Fruit fly (Drosophila melanogaster) whole organism, embryonic: Measurements from ENCODE around the gene CG17283.

Source experiments
- Ada2b ChIP-seq: fragments of 200-800 bp; sonication (Bioruptor generic); IDR thresholded peaks from 2 replicates; pipeline ENCODE4 v1.3.6; 2022; ENCODE audit warnings: missing biosample characterization, missing genetic modification characterization
- Blimp-1 ChIP-seq: fragments of 200-800 bp; sonication (Bioruptor generic); optimal IDR thresholded peaks from 3 replicates; lab custom pipeline; 2018; ENCODE audit warnings: missing biosample characterization, missing genetic modification characterization, mild to moderate bottlenecking, moderate library complexity, missing genetic modification reagents
- CG10147 ChIP-seq: fragments of 200-800 bp; sonication (Bioruptor generic); optimal IDR thresholded peaks from 2 replicates; lab custom pipeline; 2019; ENCODE audit warnings: missing biosample characterization, mild to moderate bottlenecking, missing genetic modification characterization, moderate library complexity
- CG1024 ChIP-seq: fragments of 200-800 bp; sonication (Bioruptor generic); IDR thresholded peaks from 2 replicates; pipeline ENCODE4 v1.3.6; 2022; ENCODE audit warnings: missing biosample characterization, missing genetic modification characterization
- CG10462 ChIP-seq: fragments of 200-800 bp; sonication (Bioruptor generic); optimal IDR thresholded peaks from 2 replicates; lab custom pipeline; 2016; ENCODE audit warnings: missing biosample characterization, missing genetic modification characterization
- CG10543 ChIP-seq: fragments of 200-800 bp; sonication (Bioruptor generic); optimal IDR thresholded peaks from 3 replicates; lab custom pipeline; 2017; ENCODE audit warnings: missing biosample characterization, mild to moderate bottlenecking, missing genetic modification characterization, moderate library complexity
- CG12071 ChIP-seq: fragments of 200-800 bp; sonication (Bioruptor generic); optimal IDR thresholded peaks from 3 replicates; lab custom pipeline; 2018; ENCODE audit warnings: missing biosample characterization, mild to moderate bottlenecking, missing genetic modification characterization
- CG13287 ChIP-seq: fragments of 200-800 bp; sonication (Bioruptor generic); IDR thresholded peaks from 2 replicates; pipeline ENCODE4 v1.3.6; 2022; ENCODE audit warnings: missing biosample characterization, missing genetic modification characterization; ENCODE audit not compliant: partially characterized antibody
- CG14441 ChIP-seq: fragments of 200-800 bp; sonication (Bioruptor generic); IDR thresholded peaks from 2 replicates; pipeline ENCODE4 v1.3.6; 2022; ENCODE audit warnings: missing biosample characterization, missing genetic modification characterization
- CG14667 ChIP-seq: fragments of 200-800 bp; sonication (Bioruptor generic); IDR thresholded peaks from 2 replicates; pipeline ENCODE4 v1.3.6; 2022; ENCODE audit warnings: missing biosample characterization, missing genetic modification characterization
- CG14860 ChIP-seq: fragments of 200-800 bp; sonication (Bioruptor generic); IDR thresholded peaks from 3 replicates; pipeline ENCODE4 v1.3.6; 2022; ENCODE audit warnings: missing biosample characterization, missing genetic modification characterization; ENCODE audit not compliant: partially characterized antibody
- CG14965 ChIP-seq: fragments of 200-800 bp; sonication (Bioruptor generic); optimal IDR thresholded peaks from 2 replicates; lab custom pipeline; 2016; ENCODE audit warnings: missing biosample characterization, missing genetic modification characterization, borderline replicate concordance
- CG17328 ChIP-seq: fragments of 200-800 bp; sonication (Bioruptor generic); IDR thresholded peaks from 2 replicates; pipeline ENCODE4 v1.3.6; 2022; ENCODE audit warnings: missing biosample characterization, missing genetic modification characterization
- CG17361 ChIP-seq: fragments of 200-800 bp; sonication (Bioruptor generic); IDR thresholded peaks from 3 replicates; pipeline ENCODE4 v1.3.6; 2022; ENCODE audit warnings: missing biosample characterization, missing genetic modification characterization
- CG1792 ChIP-seq: fragments of 200-800 bp; sonication (Bioruptor generic); optimal IDR thresholded peaks from 2 replicates; lab custom pipeline; 2016; ENCODE audit warnings: missing biosample characterization, missing genetic modification characterization
- CG3995 ChIP-seq: fragments of 200-800 bp; sonication (Bioruptor generic); optimal IDR thresholded peaks from 3 replicates; lab custom pipeline; 2016; ENCODE audit warnings: missing biosample characterization, missing genetic modification characterization
- CG6254 ChIP-seq: fragments of 200-800 bp; sonication (Bioruptor generic); optimal IDR thresholded peaks from 3 replicates; lab custom pipeline; 2017; ENCODE audit warnings: mild to moderate bottlenecking, missing biosample characterization, missing genetic modification reagents, missing genetic modification characterization
- CG6854 ChIP-seq: fragments of 200-800 bp; sonication (Bioruptor generic); optimal IDR thresholded peaks from 3 replicates; lab custom pipeline; 2017; ENCODE audit warnings: missing biosample characterization, mild to moderate bottlenecking, missing genetic modification characterization
- CG7271 ChIP-seq: fragments of 200-800 bp; sonication (Bioruptor generic); optimal IDR thresholded peaks from 2 replicates; lab custom pipeline; 2018; ENCODE audit warnings: missing biosample characterization, mild to moderate bottlenecking, missing genetic modification characterization, moderate library complexity
- CG7556 ChIP-seq: fragments of 200-800 bp; sonication (Bioruptor generic); optimal IDR thresholded peaks from 2 replicates; lab custom pipeline; 2017; ENCODE audit warnings: missing biosample characterization, mild to moderate bottlenecking, missing genetic modification characterization
- CG8359 ChIP-seq: fragments of 200-800 bp; sonication (Bioruptor generic); optimal IDR thresholded peaks from 2 replicates; lab custom pipeline; 2017; ENCODE audit warnings: missing biosample characterization, mild to moderate bottlenecking, missing genetic modification characterization, borderline replicate concordance
- Chrac-16 ChIP-seq: fragments of 200-800 bp; sonication (Bioruptor generic); optimal IDR thresholded peaks from 3 replicates; lab custom pipeline; 2016; ENCODE audit warnings: missing biosample characterization, missing genetic modification characterization
- Dbx ChIP-seq: fragments of 200-800 bp; sonication (Bioruptor generic); IDR thresholded peaks from 3 replicates; pipeline ENCODE4 v1.3.6; 2022; ENCODE audit warnings: missing biosample characterization, missing genetic modification characterization
- Dek ChIP-seq: fragments of 200-800 bp; sonication (Bioruptor generic); optimal IDR thresholded peaks from 3 replicates; lab custom pipeline; 2019; ENCODE audit warnings: missing biosample characterization, mild to moderate bottlenecking, missing genetic modification characterization, moderate library complexity
- ERR ChIP-seq: fragments of 200-800 bp; sonication (Bioruptor generic); optimal IDR thresholded peaks from 2 replicates; lab custom pipeline; 2016; ENCODE audit warnings: missing biosample characterization, missing genetic modification characterization
- Hr78 ChIP-seq, 2 experiments: fragments of 200-800 bp in 1 of 2; fragments of >200 bp in 1 of 2; sonication (Bioruptor generic) in 1 of 2; optimal IDR thresholded peaks; 2 replicates each; lab custom pipeline; 2017 to 2019; ENCODE audit warnings: missing biosample characterization in 2 of 2, missing genetic modification characterization in 2 of 2, mild to moderate bottlenecking in 1 of 2, moderate library complexity in 1 of 2
- MESR4 ChIP-seq: fragments of 200-800 bp; sonication (Bioruptor generic); optimal IDR thresholded peaks from 2 replicates; lab custom pipeline; 2018; ENCODE audit warnings: missing biosample characterization, mild to moderate bottlenecking, missing genetic modification characterization, moderate library complexity
- NC2α ChIP-seq: fragments of 200-800 bp; sonication (Bioruptor generic); optimal IDR thresholded peaks from 2 replicates; lab custom pipeline; 2016; ENCODE audit warnings: missing biosample characterization, missing genetic modification characterization
- NfI ChIP-seq: fragments of 200-800 bp; sonication (Bioruptor generic); optimal IDR thresholded peaks from 3 replicates; lab custom pipeline; 2018; ENCODE audit warnings: missing biosample characterization, mild to moderate bottlenecking, missing genetic modification characterization, moderate library complexity
- Ravus ChIP-seq: fragments of 200-800 bp; sonication (Bioruptor generic); IDR thresholded peaks from 2 replicates; pipeline ENCODE4 v1.3.6; 2022; ENCODE audit warnings: missing biosample characterization, missing genetic modification characterization
- Side ChIP-seq: fragments of 200-800 bp; sonication (Bioruptor generic); optimal IDR thresholded peaks from 2 replicates; lab custom pipeline; 2016; ENCODE audit warnings: missing biosample characterization, missing genetic modification characterization
- Stat92E ChIP-seq, 3 experiments: fragments of >200 bp in 2 of 3; fragments of 200-800 bp in 1 of 3; sonication (Bioruptor generic) in 1 of 3; optimal IDR thresholded peaks; 2 replicates each; lab custom pipeline; 2017 to 2019; ENCODE audit warnings: missing biosample characterization in 3 of 3, missing genetic modification characterization in 3 of 3, mild to moderate bottlenecking in 1 of 3, moderate library complexity in 1 of 3
- Trl ChIP-seq, 3 experiments: fragments of >200 bp in 2 of 3; fragments of 200-800 bp in 1 of 3; sonication (Bioruptor generic) in 1 of 3; optimal IDR thresholded peaks; 2 replicates in 1 of 3; 3 replicates in 2 of 3; lab custom pipeline; 2016 to 2017; ENCODE audit warnings: missing biosample characterization in 1 of 3, missing genetic modification characterization in 1 of 3
- abd-A ChIP-seq: fragments of 200-800 bp; sonication (Bioruptor generic); optimal IDR thresholded peaks from 3 replicates; lab custom pipeline; 2019; ENCODE audit warnings: missing biosample characterization, mild to moderate bottlenecking, missing genetic modification characterization, moderate library complexity
- aop ChIP-seq: fragments of 200-800 bp; sonication (Bioruptor generic); IDR thresholded peaks from 2 replicates; pipeline ENCODE4 v1.3.6; 2022; ENCODE audit warnings: missing biosample characterization, missing genetic modification characterization
- cad ChIP-seq: fragments of >200 bp; optimal IDR thresholded peaks from 2 replicates; lab custom pipeline; 2017; ENCODE audit warnings: missing biosample characterization, missing genetic modification characterization
- chm ChIP-seq: fragments of 200-800 bp; sonication (Bioruptor generic); IDR thresholded peaks from 2 replicates; pipeline ENCODE4 v1.3.6; 2022; ENCODE audit warnings: missing biosample characterization, missing genetic modification characterization
- dimm ChIP-seq: fragments of 200-800 bp; sonication (Bioruptor generic); IDR thresholded peaks from 2 replicates; pipeline ENCODE4 v1.3.6; 2022; ENCODE audit warnings: missing biosample characterization, missing genetic modification characterization
- dysf ChIP-seq: fragments of 200-800 bp; sonication (Bioruptor generic); IDR thresholded peaks from 3 replicates; pipeline ENCODE4 v1.3.6; 2022; ENCODE audit warnings: missing biosample characterization, missing genetic modification characterization
- exex ChIP-seq: fragments of 200-800 bp; sonication (Bioruptor generic); optimal IDR thresholded peaks from 4 replicates; lab custom pipeline; 2018; ENCODE audit warnings: missing biosample characterization, mild to moderate bottlenecking, missing genetic modification characterization, moderate library complexity
- fd3F ChIP-seq: fragments of 200-800 bp; sonication (Bioruptor generic); optimal IDR thresholded peaks from 2 replicates; lab custom pipeline; 2018; ENCODE audit warnings: missing biosample characterization, mild to moderate bottlenecking, missing genetic modification characterization, moderate library complexity
- fd96Cb ChIP-seq: fragments of 200-800 bp; sonication (Bioruptor generic); optimal IDR thresholded peaks from 2 replicates; lab custom pipeline; 2018; ENCODE audit warnings: missing biosample characterization, mild to moderate bottlenecking, missing genetic modification characterization, moderate library complexity
- gro ChIP-seq: fragments of 200-800 bp; sonication (Bioruptor generic); optimal IDR thresholded peaks from 2 replicates; lab custom pipeline; 2016; ENCODE audit warnings: missing biosample characterization, missing genetic modification characterization
- ind ChIP-seq: fragments of 200-800 bp; sonication (Bioruptor generic); optimal IDR thresholded peaks from 3 replicates; lab custom pipeline; 2016; ENCODE audit warnings: missing biosample characterization, missing genetic modification characterization
- pan ChIP-seq, 4 experiments: fragments of >200 bp in 3 of 4; fragments of 200-800 bp in 1 of 4; sonication (Bioruptor generic) in 1 of 4; optimal IDR thresholded peaks in 3 of 4; IDR thresholded peaks in 1 of 4; 2 replicates each; pipeline versions ENCODE4 v1.3.6 to Lab custom; 2017 to 2022; ENCODE audit warnings: missing biosample characterization in 2 of 4, missing genetic modification characterization in 2 of 4, mixed read lengths in 1 of 4
- phol ChIP-seq: fragments of 200-800 bp; sonication (Bioruptor generic); optimal IDR thresholded peaks from 3 replicates; lab custom pipeline; 2018; ENCODE audit warnings: missing biosample characterization, mild to moderate bottlenecking, missing genetic modification characterization, moderate library complexity
- row ChIP-seq: fragments of 200-800 bp; sonication (Bioruptor generic); IDR thresholded peaks from 3 replicates; pipeline ENCODE4 v1.3.6; 2022; ENCODE audit warnings: missing biosample characterization, missing genetic modification characterization
- shn ChIP-seq: fragments of 200-800 bp; sonication (Bioruptor generic); optimal IDR thresholded peaks from 3 replicates; lab custom pipeline; 2016; ENCODE audit warnings: missing biosample characterization, missing genetic modification characterization
- sr ChIP-seq: fragments of 200-800 bp; sonication (Bioruptor generic); IDR thresholded peaks from 3 replicates; pipeline ENCODE4 v1.3.6; 2022; ENCODE audit warnings: missing biosample characterization, missing genetic modification characterization
- tin ChIP-seq: fragments of 200-800 bp; sonication (Bioruptor generic); optimal IDR thresholded peaks from 3 replicates; lab custom pipeline; 2016; ENCODE audit warnings: missing biosample characterization, missing genetic modification characterization
- vnd ChIP-seq: fragments of 200-800 bp; sonication (Bioruptor generic); IDR thresholded peaks from 3 replicates; pipeline ENCODE4 v1.3.6; 2022; ENCODE audit warnings: missing biosample characterization, missing genetic modification characterization; ENCODE audit not compliant: partially characterized antibody

The CG17283 gene

dm6 chr3R:17377503-17377902, 30.2 kb upstream of the CG17283 start (continued):
- TF ChIP-seq NC2α (GFP tag; lab: Kevin White, UChicago) = no peak
- no peak for TF ChIP-seq ERR (GFP tag; lab: Kevin White, UChicago)
- TF ChIP-seq Hr78 (GFP tag; optimal IDR thresholded peaks at IDR 0.05; lab: Kevin White, UChicago) = peak in 1 of 2 experiments; percentile 37
- no peak for TF ChIP-seq CG14860 (GFP tag; lab: Robert Waterston, UW)
- no peak for TF ChIP-seq Ravus (GFP tag; lab: Robert Waterston, UW)
- no peak for TF ChIP-seq pan (optimal IDR thresholded peaks at IDR 0.05; lab: Kevin White, UChicago)
- no peak for TF ChIP-seq pan (GFP tag; optimal IDR thresholded peaks at IDR 0.05 in 1 of 2, IDR thresholded peaks at IDR 0.05 in 1 of 2)
- no peak for TF ChIP-seq gro (GFP tag; lab: Kevin White, UChicago)
- no peak for TF ChIP-seq ind
- TF ChIP-seq sr (GFP tag; lab: Robert Waterston, UW) = 0 out of 3 replicates have a peak, but pooled peaks have one; percentile 25
- peak; percentile 64 to 75 for TF ChIP-seq Trl (optimal IDR thresholded peaks at IDR 0.05; lab: Kevin White, UChicago)
- TF ChIP-seq Trl (GFP tag; optimal IDR thresholded peaks at IDR 0.05; lab: Kevin White, UChicago) = no peak
- no peak for TF ChIP-seq CG10462 (GFP tag; lab: Kevin White, UChicago)
- no peak for TF ChIP-seq aop (GFP tag; lab: Robert Waterston, UW)
- TF ChIP-seq chm (GFP tag; lab: Robert Waterston, UW) = no peak
- TF ChIP-seq Blimp-1 (GFP tag; lab: Kevin White, UChicago) = peak; percentile 97
- TF ChIP-seq Dek = no peak
- no peak for TF ChIP-seq MESR4
- TF ChIP-seq CG6254 (GFP tag; lab: Kevin White, UChicago) = no peak
- no peak for TF ChIP-seq fd3F
- no peak for TF ChIP-seq Side
- TF ChIP-seq CG12071 (GFP tag; lab: Kevin White, UChicago) = no peak
- peak; percentile 16; the same call in 1 of the 2 replicates for TF ChIP-seq CG13287 (GFP tag; lab: Robert Waterston, UW)
- no peak for TF ChIP-seq CG6854 (GFP tag; lab: Kevin White, UChicago)
- TF ChIP-seq exex (tag; lab: Kevin White, UChicago) = no peak
- TF ChIP-seq CG1792 (GFP tag; lab: Kevin White, UChicago) = no peak
- no peak for TF ChIP-seq CG17328
- TF ChIP-seq CG8359 (GFP tag; lab: Kevin White, UChicago) = no peak
- no peak for TF ChIP-seq CG14667 (GFP tag; lab: Robert Waterston, UW)
- no peak for TF ChIP-seq Stat92E (GFP tag; optimal IDR thresholded peaks at IDR 0.05; lab: Kevin White, UChicago)
- TF ChIP-seq CG14965 (GFP tag; lab: Kevin White, UChicago) = no peak
- no peak for TF ChIP-seq CG10543
- no peak for TF ChIP-seq cad (GFP tag; lab: Kevin White, UChicago)
- TF ChIP-seq Chrac-16 = no peak
- TF ChIP-seq CG7271 (tag; lab: Kevin White, UChicago) = no peak
- TF ChIP-seq dimm (GFP tag; lab: Robert Waterston, UW) = no peak
- peak; percentile 50 for TF ChIP-seq abd-A (tag; lab: Kevin White, UChicago)
- no peak for TF ChIP-seq CG10147 (GFP tag; lab: Kevin White, UChicago)
- no peak for TF ChIP-seq CG1024 (GFP tag; lab: Robert Waterston, UW)
- TF ChIP-seq Dbx = no peak
- TF ChIP-seq NfI (GFP tag; lab: Kevin White, UChicago) = no peak

dm6 chr3R:17379051-17379450, 28.6 kb upstream of the CG17283 start:
- TF ChIP-seq CG7556 = no peak
- peak; percentile 46; the same call in 2 of the 3 replicates for TF ChIP-seq dysf
- peak; percentile 26 for TF ChIP-seq phol
- TF ChIP-seq Ada2b (GFP tag; lab: Robert Waterston, UW) = peak; percentile 17; the same call in 1 of the 2 replicates
- peak; percentile 23; the same call in 1 of the 2 replicates for TF ChIP-seq CG14441 (GFP tag; lab: Robert Waterston, UW)
- peak; percentile 90 for TF ChIP-seq CG3995 (GFP tag; lab: Kevin White, UChicago)
- peak; percentile 43; the same call in 1 of the 3 replicates for TF ChIP-seq CG17361 (GFP tag; lab: Robert Waterston, UW)
- TF ChIP-seq fd96Cb (tag; lab: Kevin White, UChicago) = peak; percentile 10
- no peak for TF ChIP-seq vnd (GFP tag; lab: Robert Waterston, UW)
- TF ChIP-seq row (GFP tag; lab: Robert Waterston, UW) = peak; percentile 44; the same call in 1 of the 3 replicates
- peak; percentile 6 for TF ChIP-seq tin (GFP tag; lab: Kevin White, UChicago)
- TF ChIP-seq shn = no peak
